Fruit fly (Drosophila melanogaster) whole organism: Measurements from ENCODE around the gene CG42823.

Source experiments
- CG8478 ChIP-seq: fragments of >200 bp; optimal IDR thresholded peaks from 2 replicates; lab custom pipeline; 2018; ENCODE audit warnings: inconsistent platforms
- Dll ChIP-seq: fragments of >200 bp; optimal IDR thresholded peaks from 2 replicates; lab custom pipeline; 2017
- EcR ChIP-seq, 2 experiments: fragments of >200 bp; optimal IDR thresholded peaks; 2 replicates each; lab custom pipeline; 2017; ENCODE audit warnings: missing biosample characterization in 2 of 2, missing genetic modification characterization in 2 of 2, missing genetic modification reagents in 2 of 2
- pan ChIP-seq: fragments of >200 bp; optimal IDR thresholded peaks from 2 replicates; lab custom pipeline; 2017
- psq ChIP-seq: fragments of >200 bp; optimal IDR thresholded peaks from 2 replicates; lab custom pipeline; 2017
- usp ChIP-seq: fragments of >200 bp; optimal IDR thresholded peaks from 2 replicates; lab custom pipeline; 2017; ENCODE audit warnings: missing biosample characterization, missing genetic modification characterization, mixed read lengths

DNA sequence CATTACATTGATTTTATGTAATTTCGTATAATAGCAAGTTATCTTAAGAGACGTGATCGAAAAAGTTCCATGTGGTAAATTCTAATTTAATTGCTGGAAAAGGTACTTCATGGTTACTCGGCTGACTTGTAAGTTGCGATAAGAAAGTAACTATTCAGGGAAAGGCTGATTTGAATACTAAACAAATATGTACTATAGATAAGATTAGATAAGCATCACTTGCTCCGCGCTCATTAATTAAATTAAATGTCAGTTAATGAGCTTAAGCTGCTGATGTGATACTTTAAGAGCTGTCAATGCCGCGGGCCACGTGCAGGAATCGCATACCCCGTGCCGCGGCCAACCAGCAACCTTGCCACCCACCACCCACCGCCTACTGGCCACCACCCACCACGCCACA lies 4.8 kb downstream of the CG42823 start:
- TF ChIP-seq psq (no peak), pan (lab: Kevin White, UChicago) (no peak), Dll (lab: Kevin White, UChicago) (no peak), EcR (GFP tag; optimal IDR thresholded peaks at IDR 0.05; lab: Kevin White, UChicago) (no peak), CG8478 (lab: Kevin White, UChicago) (no peak), usp (no peak)
